Fruit fly (Drosophila melanogaster): ENCODE measurements around the gene CG12814.

The CG12814 gene

dm6 chr3R:10213430-10213829 is 24.0 kb upstream of the CG12814 start (continued):
- TF ChIP-seq net (GFP tag; optimal IDR thresholded peaks at IDR 0.05) (peak; percentile 85), Hr38 (GFP tag; optimal IDR thresholded peaks at IDR 0.05) (no peak), esn (GFP tag; optimal IDR thresholded peaks at IDR 0.05) (peak; percentile 77), CG3919 (GFP tag; optimal IDR thresholded peaks at IDR 0.05) (peak; percentile 88), salr (GFP tag; optimal IDR thresholded peaks at IDR 0.05) (peak; percentile 80 to 89), CG7368 (GFP tag; optimal IDR thresholded peaks at IDR 0.05) (peak; percentile 87), Lpt (GFP tag; optimal IDR thresholded peaks at IDR 0.05) (peak; percentile 78), ss (GFP tag; optimal IDR thresholded peaks at IDR 0.05) (peak; percentile 88 to 93), fkh (GFP tag; optimal IDR thresholded peaks at IDR 0.05) (no peak), CG31627 (GFP tag; optimal IDR thresholded peaks at IDR 0.05) (peak; percentile 42), CG6792 (GFP tag; optimal IDR thresholded peaks at IDR 0.05) (peak; percentile 82), Sox102F (GFP tag; optimal IDR thresholded peaks at IDR 0.05) (peak; percentile 29), fd85E (GFP tag; optimal IDR thresholded peaks at IDR 0.05) (peak; percentile 68), CG6854 (GFP tag; optimal IDR thresholded peaks at IDR 0.05) (no peak), CG34406 (GFP tag; optimal IDR thresholded peaks at IDR 0.05) (peak; percentile 84), Eip93F (GFP tag; optimal IDR thresholded peaks at IDR 0.05) (peak; percentile 29), fd59A (GFP tag; optimal IDR thresholded peaks at IDR 0.05) (peak; percentile 90), svp (GFP tag) (peak; percentile 79), Eip75B (GFP tag; optimal IDR thresholded peaks at IDR 0.05) (peak; percentile 81), CG15336 (GFP tag; IDR thresholded peaks at IDR 0.05) (peak; percentile 85), Sox14 (GFP tag; optimal IDR thresholded peaks at IDR 0.05) (peak; percentile 75), Blimp-1 (GFP tag; optimal IDR thresholded peaks at IDR 0.05) (peak; percentile 13)

DNA sequence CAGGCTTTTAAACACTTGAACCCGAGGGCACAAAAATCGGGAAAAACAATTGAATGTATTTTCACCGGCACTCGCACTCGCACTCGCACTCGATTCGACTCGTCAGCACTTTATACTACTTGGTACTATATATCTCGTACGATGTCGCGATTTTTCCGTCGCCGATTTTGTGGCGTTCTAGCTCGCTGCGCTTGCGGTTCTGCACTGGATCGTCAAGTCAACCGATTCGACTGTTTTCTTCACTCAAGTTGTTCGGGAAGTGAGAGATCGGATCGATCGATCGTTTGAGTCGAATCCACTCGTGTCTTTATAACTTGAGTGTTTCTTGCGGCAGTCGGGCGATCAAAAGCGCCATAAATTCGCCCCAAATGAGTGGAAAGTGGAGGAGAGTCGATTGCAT is 23.4 kb upstream of the CG12814 start, which contains the start of gene Timp:
Gene Timp (minus strand): TSS at position 209 of the 400 bp plus-strand sequence.
- TF ChIP-seq CG6808 (GFP tag; optimal IDR thresholded peaks at IDR 0.05) (no peak), CG6276 (GFP tag; optimal IDR thresholded peaks at IDR 0.05) (no peak), svp (GFP tag) (peak; percentile 62), CG9139 (GFP tag; optimal IDR thresholded peaks at IDR 0.05) (peak; percentile 5), spab (GFP tag; optimal IDR thresholded peaks at IDR 0.05) (no peak), CG8632 (GFP tag; optimal IDR thresholded peaks at IDR 0.05) (no peak), eg (GFP tag; IDR thresholded peaks at IDR 0.05) (peak; percentile 53; the same call in 2 of the 3 replicates), dsx (GFP tag; optimal IDR thresholded peaks at IDR 0.05; ENCODE audit: poor library complexity, severe bottlenecking) (no peak), CG34406 (GFP tag; optimal IDR thresholded peaks at IDR 0.05) (no peak), CG11762 (GFP tag; optimal IDR thresholded peaks at IDR 0.05; ENCODE audit: insufficient read depth) (no peak), CG15336 (GFP tag; IDR thresholded peaks at IDR 0.05) (0 out of 2 replicates have a peak, but pooled peaks have one; percentile 35), CG11902 (GFP tag; optimal IDR thresholded peaks at IDR 0.05) (no peak), fd85E (GFP tag; optimal IDR thresholded peaks at IDR 0.05) (no peak), Eip78C (GFP tag) (peak; percentile 77)

DNA sequence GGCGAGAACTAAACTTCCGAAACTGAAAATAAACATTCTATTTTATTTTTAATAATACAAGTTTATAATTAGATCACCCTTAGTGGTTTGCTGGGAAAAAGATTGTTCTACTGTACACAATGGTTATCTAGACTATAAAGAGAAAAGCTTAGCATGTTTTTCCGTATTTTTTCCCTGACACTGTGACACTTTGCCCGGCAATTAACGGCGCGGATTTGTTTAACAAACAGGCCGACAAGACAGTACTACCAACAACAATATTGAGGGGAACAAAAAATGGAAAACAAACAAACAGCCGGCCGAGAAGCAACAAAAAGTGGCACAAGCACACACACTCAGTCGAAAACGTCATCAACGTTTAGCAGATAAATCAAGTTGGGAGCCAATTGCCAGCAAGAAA is 17.3 kb upstream of the CG12814 start:
- no peak for TF ChIP-seq CG10631 (GFP tag; optimal IDR thresholded peaks at IDR 0.05)
- peak; percentile 27 for TF ChIP-seq fkh (GFP tag; optimal IDR thresholded peaks at IDR 0.05)
- no peak for TF ChIP-seq CG15336 (GFP tag; IDR thresholded peaks at IDR 0.05)
- TF ChIP-seq Lpt (GFP tag; optimal IDR thresholded peaks at IDR 0.05) = no peak
- TF ChIP-seq svp (GFP tag) = peak; percentile 55

- TF ChIP-seq Gug (GFP tag; IDR thresholded peaks at IDR 0.05) = no peak
- TF ChIP-seq CG1621 (tag; optimal IDR thresholded peaks at IDR 0.05) = no peak
- peak; percentile 74 for TF ChIP-seq Eip78C (GFP tag)
- no peak for TF ChIP-seq CG6163 (GFP tag; IDR thresholded peaks at IDR 0.05)
- no peak for TF ChIP-seq Sox102F (GFP tag; optimal IDR thresholded peaks at IDR 0.05)
- no peak for TF ChIP-seq CG9139 (GFP tag; optimal IDR thresholded peaks at IDR 0.05)
- TF ChIP-seq topi (GFP tag; optimal IDR thresholded peaks at IDR 0.05) = peak; percentile 30
- no peak for TF ChIP-seq CG11762 (GFP tag; optimal IDR thresholded peaks at IDR 0.05; ENCODE audit: insufficient read depth)
- peak; percentile 17 for TF ChIP-seq esn (GFP tag; optimal IDR thresholded peaks at IDR 0.05)
- peak; percentile 28 for TF ChIP-seq CG31627 (GFP tag; optimal IDR thresholded peaks at IDR 0.05)
- no peak for TF ChIP-seq eg (GFP tag; IDR thresholded peaks at IDR 0.05)
- no peak for TF ChIP-seq Smox (GFP tag; optimal IDR thresholded peaks at IDR 0.05)
- TF ChIP-seq CG8119 (GFP tag; IDR thresholded peaks at IDR 0.05) = no peak
- TF ChIP-seq Lpt (GFP tag; optimal IDR thresholded peaks at IDR 0.05) = no peak
- TF ChIP-seq fkh (GFP tag; optimal IDR thresholded peaks at IDR 0.05) = peak; percentile 13
- no peak for TF ChIP-seq net (GFP tag; optimal IDR thresholded peaks at IDR 0.05)
- no peak for TF ChIP-seq CG7368 (GFP tag; optimal IDR thresholded peaks at IDR 0.05)
- TF ChIP-seq CG6276 (GFP tag; optimal IDR thresholded peaks at IDR 0.05) = no peak
- no peak for TF ChIP-seq salr (GFP tag; optimal IDR thresholded peaks at IDR 0.05)
- no peak for TF ChIP-seq achi (GFP tag; optimal IDR thresholded peaks at IDR 0.05)
- no peak for TF ChIP-seq Eip75B (GFP tag; optimal IDR thresholded peaks at IDR 0.05)
- TF ChIP-seq CG11902 (GFP tag; optimal IDR thresholded peaks at IDR 0.05) = no peak
- no peak for TF ChIP-seq CG11294 (GFP tag; IDR thresholded peaks at IDR 0.05)
- TF ChIP-seq CG8319 (GFP tag; optimal IDR thresholded peaks at IDR 0.05) = no peak
- TF ChIP-seq CG10669 (GFP tag; optimal IDR thresholded peaks at IDR 0.05) = no peak
- no peak for TF ChIP-seq CG8632 (GFP tag; optimal IDR thresholded peaks at IDR 0.05)
- no peak for TF ChIP-seq fd85E (GFP tag; optimal IDR thresholded peaks at IDR 0.05)
Observed at dm6 chr3R:10203554-10203953, 14.2 kb upstream of the CG12814 start.

Data from whole organism, prepupa.